Worm (Caenorhabditis elegans) whole organism, early embryonic: Measurements from ENCODE around the gene csq-1.

Experiments
- ama-1 ChIP-seq: fragments of 150-350 bp; optimal IDR thresholded peaks from 2 replicates; lab custom pipeline; 2014
- pes-1 ChIP-seq: fragments of 200-800 bp; sonication (Bioruptor generic); IDR thresholded peaks from 2 replicates; pipeline ENCODE4 v1.3.6; 2022; ENCODE audit warnings: missing genetic modification reagents, missing genetic modification characterization, missing compliant biosample characterization

DNA sequence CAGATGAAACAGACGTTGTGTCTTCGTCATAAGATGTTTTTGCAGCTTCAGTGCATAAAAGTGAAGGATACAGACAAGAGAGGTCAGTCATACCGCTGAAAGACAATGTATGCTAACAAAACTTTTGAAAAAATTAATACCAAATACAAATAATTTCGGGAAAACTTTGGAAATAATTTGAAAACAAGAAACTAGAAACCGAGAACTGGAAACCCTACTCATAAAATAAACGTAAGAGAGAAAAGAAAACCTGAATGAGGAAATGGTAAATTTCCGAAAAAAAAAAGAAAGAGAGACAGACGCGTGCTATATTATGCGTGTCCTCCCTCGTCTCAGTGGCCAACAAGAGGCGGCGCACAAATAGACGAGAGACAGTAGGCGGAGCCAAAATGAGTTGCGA lies 8.2 kb downstream of the csq-1 start, which contains the start of gene sox-3:
- TF ChIP-seq pes-1: no peak
- TF ChIP-seq ama-1 (lab: Kevin White, UChicago): no peak
